Fruit fly (Drosophila melanogaster): Measurements from ENCODE around the gene CG4558.

The CG4558 gene

DNA sequence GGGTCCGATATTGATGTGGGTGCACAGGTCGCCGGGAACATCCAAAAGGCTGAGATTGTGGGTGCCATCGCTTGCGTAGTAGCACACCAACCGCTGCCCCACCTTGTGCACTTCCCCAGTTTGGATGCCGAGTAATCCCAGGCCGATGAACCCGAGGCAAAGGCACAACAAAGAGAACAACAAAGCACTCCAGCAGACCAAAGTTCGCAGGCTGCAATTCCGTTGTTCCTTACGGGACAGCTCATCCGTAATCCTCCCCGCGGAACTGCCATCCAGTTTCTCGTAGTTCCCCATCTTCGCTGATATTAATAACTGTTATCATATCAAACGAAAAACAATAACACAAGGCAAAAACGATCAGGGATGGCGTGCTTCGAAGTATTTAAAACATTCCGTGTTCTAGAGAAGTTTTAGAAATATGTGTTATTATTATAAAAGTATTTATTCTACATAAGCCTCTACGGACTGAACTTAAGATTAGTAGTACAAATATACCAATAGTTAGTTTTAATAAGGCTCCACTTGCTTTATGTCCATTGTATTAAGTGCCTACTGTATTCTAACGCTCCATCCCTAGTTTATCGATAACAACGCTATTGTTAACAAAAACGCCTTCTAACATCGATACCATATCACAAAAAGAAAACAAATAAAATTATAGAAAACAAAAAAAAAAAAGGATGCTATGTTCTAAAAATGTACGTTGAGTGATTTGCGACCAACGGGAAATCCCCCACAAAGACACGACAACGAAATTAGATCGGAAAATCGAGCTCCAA, at the start of gene CG4558, which contains the start of gene Cht11 (continued):
- TF ChIP-seq Bdp1 (GFP tag; optimal IDR thresholded peaks at IDR 0.05) (peak; percentile 31), Lhr (GFP tag; optimal IDR thresholded peaks at IDR 0.05) (peak; percentile 36), CG16813 (GFP tag; IDR thresholded peaks at IDR 0.05; ENCODE audit: partially characterized antibody) (peak; percentile 49; the same call in 1 of the 3 replicates), CG33213 (GFP tag; optimal IDR thresholded peaks at IDR 0.05) (peak; percentile 11), CG10431 (GFP tag; optimal IDR thresholded peaks at IDR 0.05) (peak; percentile 54), CG10147 (GFP tag; optimal IDR thresholded peaks at IDR 0.05) (peak; percentile 73), trem (tag; optimal IDR thresholded peaks at IDR 0.05) (peak; percentile 77), sob (GFP tag; IDR thresholded peaks at IDR 0.05) (peak; percentile 89), Rx (GFP tag; IDR thresholded peaks at IDR 0.05) (peak; percentile 66), tna (GFP tag; IDR thresholded peaks at IDR 0.05; ENCODE audit: partially characterized antibody) (peak; percentile 24; the same call in 1 of the 2 replicates), CG7786 (GFP tag; optimal IDR thresholded peaks at IDR 0.05) (peak; percentile 58), CG14050 (GFP tag; IDR thresholded peaks at IDR 0.05) (peak; percentile 61; the same call in 2 of the 3 replicates), E2f2 (GFP tag; IDR thresholded peaks at IDR 0.05) (peak; percentile 64), CG2712 (tag; optimal IDR thresholded peaks at IDR 0.05) (peak; percentile 87), CG2202 (tag; optimal IDR thresholded peaks at IDR 0.05) (peak; percentile 53), grau (tag; optimal IDR thresholded peaks at IDR 0.05) (peak; percentile 99), CG9437 (GFP tag; optimal IDR thresholded peaks at IDR 0.05) (peak; percentile 73), CG3281 (GFP tag; optimal IDR thresholded peaks at IDR 0.05) (peak; percentile 77), CG34224 (GFP tag; IDR thresholded peaks at IDR 0.05; ENCODE audit: partially characterized antibody) (peak; percentile 62; the same call in 1 of the 3 replicates), H2.0 (GFP tag; IDR thresholded peaks at IDR 0.05) (peak; percentile 75), CG3726 (GFP tag; IDR thresholded peaks at IDR 0.05) (peak; percentile 61; the same call in 2 of the 3 replicates), CG8478 (optimal IDR thresholded peaks at IDR 0.05) (no peak), Aef1 (GFP tag; IDR thresholded peaks at IDR 0.05) (peak; percentile 81), Oli (tag; optimal IDR thresholded peaks at IDR 0.05) (peak; percentile 77), Dbx (GFP tag; IDR thresholded peaks at IDR 0.05) (peak; percentile 88), lov (optimal IDR thresholded peaks at IDR 0.05) (no peak), lov (GFP tag; IDR thresholded peaks at IDR 0.05) (0 out of 3 replicates have a peak, but pooled peaks have one; percentile 51), CG6654 (GFP tag; optimal IDR thresholded peaks at IDR 0.05) (peak; percentile 31), Fer1 (GFP tag; optimal IDR thresholded peaks at IDR 0.05) (peak; percentile 79), Taf1 (GFP tag; IDR thresholded peaks at IDR 0.05) (peak; percentile 72), en (GFP tag; optimal IDR thresholded peaks at IDR 0.05) (no peak), exex (tag; optimal IDR thresholded peaks at IDR 0.05) (peak; percentile 88), ind (GFP tag; optimal IDR thresholded peaks at IDR 0.05) (peak; percentile 86), Hsf (GFP tag; optimal IDR thresholded peaks at IDR 0.05) (peak; percentile 82), ash1 (GFP tag; optimal IDR thresholded peaks at IDR 0.05) (no peak), CG42726 (GFP tag; IDR thresholded peaks at IDR 0.05; ENCODE audit: partially characterized antibody) (no peak), BEAF-32 (GFP tag; optimal IDR thresholded peaks at IDR 0.05) (peak; percentile 70), CG16779 (GFP tag; IDR thresholded peaks at IDR 0.05) (0 out of 2 replicates have a peak, but pooled peaks have one; percentile 22), Hmr (GFP tag; optimal IDR thresholded peaks at IDR 0.05) (peak; percentile 83), ERR (GFP tag; optimal IDR thresholded peaks at IDR 0.05) (no peak), CG2116 (GFP tag; optimal IDR thresholded peaks at IDR 0.05) (peak; percentile 86), pzg (GFP tag; optimal IDR thresholded peaks at IDR 0.05) (peak; percentile 48), CG7987 (GFP tag; optimal IDR thresholded peaks at IDR 0.05) (no peak), CG34422 (GFP tag; IDR thresholded peaks at IDR 0.05) (peak; percentile 80), Sry-δ (GFP tag; optimal IDR thresholded peaks at IDR 0.05) (peak; percentile 59), Xbp1 (GFP tag; optimal IDR thresholded peaks at IDR 0.05) (peak; percentile 87), CG3995 (GFP tag; optimal IDR thresholded peaks at IDR 0.05) (peak; percentile 66), CG11696 (GFP tag; IDR thresholded peaks at IDR 0.05) (peak; percentile 41; the same call in 1 of the 2 replicates), Lpt (GFP tag; optimal IDR thresholded peaks at IDR 0.05) (no peak)

All from whole organism, embryonic.